Worm (Caenorhabditis elegans) whole organism, L4 larva: ENCODE results near the gene K11H12.10.

Experiments
- D1046.2 ChIP-seq: fragments of 200-800 bp; sonication (Bioruptor generic); IDR thresholded peaks from 2 replicates; pipeline ENCODE4 v1.3.6; 2022; ENCODE audit warnings: missing genetic modification characterization, missing compliant biosample characterization
- T20F7.1 ChIP-seq: fragments of 200-800 bp; sonication (Bioruptor generic); optimal IDR thresholded peaks from 2 replicates; lab custom pipeline; 2018; ENCODE audit warnings: mild to moderate bottlenecking, missing genetic modification characterization, missing compliant biosample characterization
- Y105C5A.15 ChIP-seq: fragments of 200-800 bp; sonication (Bioruptor generic); IDR thresholded peaks from 2 replicates; pipeline ENCODE4 v1.3.6; 2022; ENCODE audit warnings: missing genetic modification characterization, missing compliant biosample characterization
- Y5F2A.4 ChIP-seq: fragments of 200-800 bp; sonication (Bioruptor generic); optimal IDR thresholded peaks from 2 replicates; lab custom pipeline; 2018; ENCODE audit warnings: mild to moderate bottlenecking, missing genetic modification characterization, missing compliant biosample characterization
- ZK337.2 ChIP-seq: fragments of 200-800 bp; sonication (Bioruptor generic); IDR thresholded peaks from 2 replicates; pipeline ENCODE4 v1.3.6; 2022; ENCODE audit warnings: missing genetic modification reagents, missing genetic modification characterization, missing compliant biosample characterization
- arid-1 ChIP-seq: fragments of 200-800 bp; sonication (Bioruptor generic); conservative IDR thresholded peaks from 2 replicates; pipeline ENCODE4 v1.3.6; 2022; ENCODE audit warnings: missing genetic modification reagents, missing genetic modification characterization, missing compliant biosample characterization
- attf-4 ChIP-seq: sonication (generic microtip); optimal IDR thresholded peaks from 3 replicates; lab custom pipeline; 2017; ENCODE audit warnings: missing biosample characterization, missing genetic modification characterization
- ceh-20 ChIP-seq: fragments of 200-800 bp; sonication (Bioruptor generic); IDR thresholded peaks from 2 replicates; pipeline ENCODE4 v1.3.6; 2022; ENCODE audit warnings: missing genetic modification reagents, missing genetic modification characterization, missing compliant biosample characterization
- ceh-82 ChIP-seq: sonication (generic microtip); optimal IDR thresholded peaks from 2 replicates; lab custom pipeline; 2017; ENCODE audit warnings: missing biosample characterization, missing genetic modification characterization
- ctbp-1 ChIP-seq: fragments of 200-800 bp; sonication (Bioruptor generic); IDR thresholded peaks from 2 replicates; pipeline ENCODE4 v1.3.6; 2022; ENCODE audit warnings: missing genetic modification reagents, missing genetic modification characterization, missing compliant biosample characterization
- daf-12 ChIP-seq: fragments of 150-350 bp; optimal IDR thresholded peaks from 2 replicates; lab custom pipeline; 2014; ENCODE audit warnings: missing biosample characterization, missing genetic modification reagents, missing genetic modification characterization
- dmd-6 ChIP-seq: fragments of 200-800 bp; sonication (Bioruptor generic); IDR thresholded peaks from 2 replicates; pipeline ENCODE4 v1.3.6; 2022; ENCODE audit warnings: missing genetic modification reagents, missing genetic modification characterization, missing compliant biosample characterization
- egl-27 ChIP-seq: sonication (generic microtip); optimal IDR thresholded peaks from 3 replicates; lab custom pipeline; 2017; ENCODE audit warnings: missing biosample characterization, missing genetic modification reagents, missing genetic modification characterization
- egl-43 ChIP-seq: fragments of 200-800 bp; sonication (Bioruptor generic); IDR thresholded peaks from 2 replicates; pipeline ENCODE4 v1.3.6; 2022; ENCODE audit warnings: missing genetic modification reagents, missing genetic modification characterization, missing compliant biosample characterization
- fkh-10 ChIP-seq: fragments of 150-350 bp; optimal IDR thresholded peaks from 2 replicates; lab custom pipeline; 2014; ENCODE audit warnings: missing biosample characterization, missing genetic modification reagents, missing genetic modification characterization
- gei-8 ChIP-seq: fragments of 200-800 bp; sonication (Bioruptor generic); optimal IDR thresholded peaks from 2 replicates; lab custom pipeline; 2018; ENCODE audit warnings: mild to moderate bottlenecking, missing genetic modification characterization, missing compliant biosample characterization
- jun-1 ChIP-seq: fragments of 150-350 bp; optimal IDR thresholded peaks from 2 replicates; lab custom pipeline; 2014; ENCODE audit warnings: missing biosample characterization, missing genetic modification reagents, missing genetic modification characterization
- lim-7 ChIP-seq: fragments of 200-800 bp; sonication (Bioruptor generic); IDR thresholded peaks from 2 replicates; pipeline ENCODE4 v1.3.6; 2022; ENCODE audit warnings: missing genetic modification characterization, missing compliant biosample characterization
- lin-15B ChIP-seq: fragments of 150-350 bp; sonication (generic microtip); optimal IDR thresholded peaks from 3 replicates; lab custom pipeline; 2014; ENCODE audit warnings: missing biosample characterization, missing genetic modification characterization
- lin-29 ChIP-seq: fragments of 200-800 bp; sonication (Bioruptor generic); IDR thresholded peaks from 2 replicates; pipeline ENCODE4 v1.3.6; 2022; ENCODE audit warnings: missing genetic modification reagents, missing genetic modification characterization, missing compliant biosample characterization
- lin-38 ChIP-seq: fragments of 200-800 bp; sonication (Bioruptor generic); IDR thresholded peaks from 2 replicates; pipeline ENCODE4 v1.3.6; 2022; ENCODE audit warnings: missing genetic modification reagents, missing genetic modification characterization, missing compliant biosample characterization
- lin-39 ChIP-seq: fragments of 150-350 bp; optimal IDR thresholded peaks from 2 replicates; lab custom pipeline; 2014; ENCODE audit warnings: missing biosample characterization, missing genetic modification reagents, missing genetic modification characterization
- madf-5 ChIP-seq, 2 experiments: fragments of 200-800 bp; sonication (Bioruptor generic); IDR thresholded peaks; 2 replicates each; pipeline ENCODE4 v1.3.6; 2022; ENCODE audit warnings: missing compliant biosample characterization in 2 of 2, missing genetic modification characterization in 2 of 2
- madf-9 ChIP-seq: fragments of 200-800 bp; sonication (Bioruptor generic); conservative IDR thresholded peaks from 2 replicates; pipeline ENCODE4 v1.3.6; 2022; ENCODE audit warnings: missing genetic modification reagents, missing genetic modification characterization, missing compliant biosample characterization
- mdl-1 ChIP-seq, 2 experiments: fragments of 150-350 bp in 1 of 2; sonication (generic microtip) in 1 of 2; optimal IDR thresholded peaks; 2 replicates each; lab custom pipeline; 2014 to 2017; ENCODE audit warnings: missing biosample characterization in 2 of 2, missing genetic modification characterization in 2 of 2
- mdt-29 ChIP-seq: fragments of 200-800 bp; sonication (Bioruptor generic); IDR thresholded peaks from 2 replicates; pipeline ENCODE4 v1.3.6; 2022; ENCODE audit warnings: missing genetic modification reagents, missing genetic modification characterization, missing compliant biosample characterization
- mes-2 ChIP-seq: sonication (generic microtip); optimal IDR thresholded peaks from 2 replicates; lab custom pipeline; 2016; ENCODE audit warnings: missing genotype, mild to moderate bottlenecking, missing genetic modification characterization, missing compliant biosample characterization; ENCODE audit not compliant: poor library complexity, severe bottlenecking
- mxl-2 ChIP-seq: fragments of 200-800 bp; sonication (Bioruptor generic); conservative IDR thresholded peaks from 2 replicates; pipeline ENCODE4 v1.3.6; 2022; ENCODE audit warnings: missing genetic modification reagents, missing genetic modification characterization, missing compliant biosample characterization
- nhr-10 ChIP-seq: fragments of 150-350 bp; optimal IDR thresholded peaks from 2 replicates; lab custom pipeline; 2014; ENCODE audit warnings: missing biosample characterization, missing genetic modification characterization
- nhr-11 ChIP-seq: fragments of 150-350 bp; optimal IDR thresholded peaks from 2 replicates; lab custom pipeline; 2014; ENCODE audit warnings: missing biosample characterization, missing genetic modification characterization
- nhr-111 ChIP-seq: fragments of 200-800 bp; sonication (Bioruptor generic); optimal IDR thresholded peaks from 2 replicates; lab custom pipeline; 2018; ENCODE audit warnings: mild to moderate bottlenecking, missing genetic modification characterization, missing compliant biosample characterization
- nhr-237 ChIP-seq: sonication (generic microtip); optimal IDR thresholded peaks from 2 replicates; lab custom pipeline; 2017; ENCODE audit warnings: missing biosample characterization, missing genetic modification characterization
- nhr-28 ChIP-seq: fragments of 150-350 bp; optimal IDR thresholded peaks from 2 replicates; lab custom pipeline; 2014; ENCODE audit warnings: missing biosample characterization, missing genetic modification characterization
- nhr-48 ChIP-seq: sonication (generic microtip); optimal IDR thresholded peaks from 2 replicates; lab custom pipeline; 2016; ENCODE audit warnings: mild to moderate bottlenecking, missing genetic modification characterization, missing compliant biosample characterization
- nhr-6 ChIP-seq: fragments of 150-350 bp; optimal IDR thresholded peaks from 2 replicates; lab custom pipeline; 2014; ENCODE audit warnings: missing biosample characterization, missing genetic modification characterization
- nhr-77 ChIP-seq: fragments of 150-350 bp; optimal IDR thresholded peaks from 2 replicates; lab custom pipeline; 2014; ENCODE audit warnings: missing biosample characterization, missing genetic modification characterization
- pha-4 ChIP-seq, 2 experiments: fragments of 150-350 bp in 1 of 2; fragments of 200-800 bp in 1 of 2; sonication (Bioruptor generic) in 1 of 2; IDR thresholded peaks in 1 of 2; optimal IDR thresholded peaks in 1 of 2; 2 replicates each; pipeline versions ENCODE4 v1.3.6 to Lab custom; 2014 to 2022; ENCODE audit warnings: missing genetic modification characterization in 2 of 2, missing genetic modification reagents in 2 of 2, missing biosample characterization in 1 of 2, missing compliant biosample characterization in 1 of 2
- php-3 ChIP-seq: fragments of 200-800 bp; sonication (Bioruptor generic); IDR thresholded peaks from 2 replicates; pipeline ENCODE4 v1.3.6; 2022; ENCODE audit warnings: missing genetic modification reagents, missing genetic modification characterization, missing compliant biosample characterization
- pqm-1 ChIP-seq: sonication (generic microtip); optimal IDR thresholded peaks from 2 replicates; lab custom pipeline; 2017; ENCODE audit warnings: missing biosample characterization, missing genetic modification characterization
- saeg-2 ChIP-seq: fragments of 200-800 bp; sonication (Bioruptor generic); IDR thresholded peaks from 2 replicates; pipeline ENCODE4 v1.3.6; 2022; ENCODE audit warnings: missing genetic modification reagents, missing genetic modification characterization, missing compliant biosample characterization
- skn-1 ChIP-seq: fragments of 150-350 bp; optimal IDR thresholded peaks from 2 replicates; lab custom pipeline; 2014; ENCODE audit warnings: missing biosample characterization, missing genetic modification characterization
- snpc-1.2 ChIP-seq: fragments of 200-800 bp; sonication (Bioruptor generic); IDR thresholded peaks from 2 replicates; pipeline ENCODE4 v1.3.6; 2022; ENCODE audit warnings: missing genetic modification reagents, missing genetic modification characterization, missing compliant biosample characterization
- unc-130 ChIP-seq: sonication (generic microtip); optimal IDR thresholded peaks from 2 replicates; lab custom pipeline; 2016; ENCODE audit warnings: missing genetic modification reagents, missing genetic modification characterization, missing compliant biosample characterization
- unc-39 ChIP-seq: sonication (generic microtip); optimal IDR thresholded peaks from 2 replicates; lab custom pipeline; 2017; ENCODE audit warnings: missing biosample characterization, missing genetic modification characterization
- zag-1 ChIP-seq: fragments of 150-350 bp; optimal IDR thresholded peaks from 2 replicates; lab custom pipeline; 2014; ENCODE audit warnings: missing biosample characterization, missing genetic modification characterization
- zfp-2 ChIP-seq: sonication (generic microtip); optimal IDR thresholded peaks from 2 replicates; lab custom pipeline; 2016; ENCODE audit warnings: mild to moderate bottlenecking, missing genetic modification characterization, missing compliant biosample characterization
- zip-11 ChIP-seq: fragments of 200-800 bp; sonication (Bioruptor generic); IDR thresholded peaks from 2 replicates; pipeline ENCODE4 v1.3.6; 2022; ENCODE audit warnings: missing genetic modification characterization, missing compliant biosample characterization

K11H12.10 gene

DNA sequence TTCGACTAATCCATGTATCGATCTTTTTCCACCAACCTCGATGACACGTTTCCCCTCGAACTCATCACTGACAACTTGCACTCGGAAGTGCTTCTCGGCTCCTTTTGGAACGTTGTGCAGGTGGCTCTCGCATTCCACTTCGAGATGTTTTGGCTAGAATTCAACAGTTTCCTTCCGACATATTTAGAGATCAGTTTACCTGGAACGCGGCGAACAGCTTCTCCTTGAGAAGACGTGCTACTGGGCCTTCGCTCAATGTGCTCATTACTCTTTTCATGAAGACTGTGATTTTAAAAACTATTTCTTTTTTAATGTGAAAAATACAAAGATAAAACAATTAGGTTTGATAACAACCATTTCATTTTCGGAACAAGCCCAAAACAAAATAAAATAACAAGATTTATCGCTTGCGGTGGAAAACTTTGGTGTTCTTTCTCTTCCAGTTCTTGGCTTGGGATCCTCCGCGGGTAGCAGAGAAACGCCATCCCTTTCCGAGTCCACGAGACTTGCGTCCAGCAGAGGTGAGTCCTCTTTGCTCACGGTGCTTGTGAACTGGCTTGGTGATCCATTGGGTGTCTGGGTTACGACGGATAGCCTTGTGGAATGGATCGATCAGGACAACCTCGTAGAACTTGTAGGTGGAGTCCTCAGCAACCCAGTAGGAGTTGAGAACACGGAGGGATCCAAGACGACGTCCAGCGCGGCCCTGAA is 22.6 kb upstream of the K11H12.10 start, which contains the start of gene K11H12.1 (continued):
- no peak for TF ChIP-seq dmd-6 (GFP tag; lab: Robert Waterston, UW)
- no peak for TF ChIP-seq mdl-1 (tag; optimal IDR thresholded peaks at IDR 0.05; lab: Kevin White, UChicago)
- TF ChIP-seq unc-130 = no peak
- TF ChIP-seq pqm-1 (tag; lab: Kevin White, UChicago) = no peak
- 0 out of 2 replicates have a peak, but pooled peaks have one; percentile 18 for TF ChIP-seq mdt-29 (GFP tag; lab: Robert Waterston, UW)
- TF ChIP-seq madf-9 = no peak
- no peak for TF ChIP-seq nhr-6
- no peak for TF ChIP-seq unc-39 (tag; lab: Kevin White, UChicago)
- no peak for TF ChIP-seq mxl-2 (GFP tag; lab: Robert Waterston, UW)
- TF ChIP-seq zfp-2 (tag; lab: Kevin White, UChicago) = no peak
- no peak for TF ChIP-seq zip-11 (GFP tag; lab: Robert Waterston, UW)
- TF ChIP-seq php-3 (GFP tag; lab: Robert Waterston, UW) = no peak
- no peak for TF ChIP-seq ceh-82
- no peak for TF ChIP-seq nhr-48

ce11 chrIV:654526-655440 is 21.1 kb upstream of the K11H12.10 start, which contains the start of the genes rpl-15 and K11H12.8:
TSS of gene rpl-15 (minus strand) at chrIV:654576.
TSS of gene K11H12.8 (plus strand) at chrIV:655390.
- TF ChIP-seq egl-27 (tag; lab: Kevin White, UChicago) (no peak), nhr-111 (GFP tag; lab: Kevin White, UChicago) (peak; percentile 97), madf-5 (GFP tag; IDR thresholded peaks at IDR 0.05; lab: Robert Waterston, UW) (peak; percentile 99), nhr-28 (tag; lab: Kevin White, UChicago) (peak; percentile 99), lin-29 (GFP tag; lab: Robert Waterston, UW) (peak; percentile 97), lin-15B (peak; percentile 96), Y5F2A.4 (GFP tag; lab: Kevin White, UChicago) (peak; percentile 96), ZK337.2 (GFP tag; lab: Robert Waterston, UW) (peak; percentile 98), arid-1 (peak; percentile 99), egl-43 (GFP tag; lab: Robert Waterston, UW) (peak; percentile 98), attf-4 (peak; percentile 75), T20F7.1 (peak; percentile 99), Y105C5A.15 (GFP tag; lab: Robert Waterston, UW) (peak; percentile 97), nhr-48 (peak; percentile 97), ceh-20 (GFP tag; lab: Robert Waterston, UW) (peak; percentile 100), nhr-237 (peak; percentile 84), pqm-1 (tag; lab: Kevin White, UChicago) (peak; percentile 93), jun-1 (peak; percentile 97), nhr-6 (peak; percentile 100), fkh-10 (GFP tag; lab: Kevin White, UChicago) (peak; percentile 100), gei-8 (GFP tag; lab: Kevin White, UChicago) (peak; percentile 89), lin-39 (tag; lab: Kevin White, UChicago) (peak; percentile 89), mes-2 (peak; percentile 100), nhr-77 (tag; lab: Kevin White, UChicago) (peak; percentile 100), lim-7 (GFP tag; lab: Robert Waterston, UW) (peak; percentile 90), D1046.2 (GFP tag; lab: Robert Waterston, UW) (peak; percentile 98), snpc-1.2 (GFP tag; lab: Robert Waterston, UW) (peak; percentile 95), lin-38 (GFP tag; lab: Robert Waterston, UW) (peak; percentile 99), skn-1 (tag; lab: Kevin White, UChicago) (peak; percentile 92), nhr-10 (tag; lab: Kevin White, UChicago) (peak; percentile 96), pha-4 (GFP tag; IDR thresholded peaks at IDR 0.05; lab: Robert Waterston, UW) (peak; percentile 99), pha-4 (tag; optimal IDR thresholded peaks at IDR 0.05; lab: Kevin White, UChicago) (peak; percentile 86), daf-12 (tag; lab: Kevin White, UChicago) (no peak), ctbp-1 (peak; percentile 99), zag-1 (peak; percentile 88), saeg-2 (GFP tag; lab: Robert Waterston, UW) (peak; percentile 99), nhr-11 (tag; lab: Kevin White, UChicago) (peak; percentile 100)
